Worm (Caenorhabditis elegans) whole organism, early embryonic: ENCODE measurements around the gene del-5.

ENCODE experiments used
- aly-1 ChIP-seq: sonication (generic microtip); optimal IDR thresholded peaks from 2 replicates; lab custom pipeline; 2016; ENCODE audit warnings: missing genetic modification characterization, missing compliant biosample characterization
- ama-1 ChIP-seq: fragments of 150-350 bp; optimal IDR thresholded peaks from 2 replicates; lab custom pipeline; 2014
- tbx-37 ChIP-seq: fragments of 200-800 bp; sonication (Bioruptor generic); conservative IDR thresholded peaks from 2 replicates; pipeline ENCODE4 v1.3.6; 2022; ENCODE audit warnings: missing genetic modification reagents, missing genetic modification characterization, missing compliant biosample characterization

- no peak for TF ChIP-seq ama-1 (lab: Kevin White, UChicago)
- no peak for TF ChIP-seq aly-1
- TF ChIP-seq tbx-37, result no peak
Observed at ce11 chrX:11036114-11037087, 28.4 kb upstream of the del-5 start.
